Fruit fly (Drosophila melanogaster) whole organism, embryonic: Measurements from ENCODE around the gene Dtg.
A peak's percentile ranks its signal among the peaks of the same experiment; 100 is the strongest.

Experiments
- Asciz ChIP-seq: fragments of 200-800 bp; sonication (Bioruptor generic); optimal IDR thresholded peaks from 2 replicates; lab custom pipeline; 2017; ENCODE audit warnings: missing biosample characterization, mild to moderate bottlenecking, missing genetic modification characterization, missing genetic modification reagents
- CG10366 ChIP-seq: fragments of 200-800 bp; sonication (Bioruptor generic); IDR thresholded peaks from 2 replicates; pipeline ENCODE4 v1.3.6; 2022; ENCODE audit warnings: missing biosample characterization, missing genetic modification characterization
- CG10543 ChIP-seq: fragments of 200-800 bp; sonication (Bioruptor generic); optimal IDR thresholded peaks from 3 replicates; lab custom pipeline; 2017; ENCODE audit warnings: missing biosample characterization, mild to moderate bottlenecking, missing genetic modification characterization, moderate library complexity
- CG10654 ChIP-seq: fragments of 200-800 bp; sonication (Bioruptor generic); optimal IDR thresholded peaks from 2 replicates; lab custom pipeline; 2016; ENCODE audit warnings: missing biosample characterization, missing genetic modification characterization
- CG11723 ChIP-seq: fragments of 200-800 bp; sonication (Bioruptor generic); optimal IDR thresholded peaks from 2 replicates; lab custom pipeline; 2017; ENCODE audit warnings: missing biosample characterization, mild to moderate bottlenecking, missing genetic modification characterization
- CG13894 ChIP-seq: fragments of 200-800 bp; sonication (Bioruptor generic); optimal IDR thresholded peaks from 3 replicates; lab custom pipeline; 2018; ENCODE audit warnings: missing biosample characterization, mild to moderate bottlenecking, missing genetic modification characterization, moderate library complexity
- CG17385 ChIP-seq: fragments of 200-800 bp; sonication (Bioruptor generic); optimal IDR thresholded peaks from 3 replicates; lab custom pipeline; 2018; ENCODE audit warnings: missing biosample characterization, mild to moderate bottlenecking, missing genetic modification characterization
- CG17912 ChIP-seq: fragments of 200-800 bp; sonication (Bioruptor generic); optimal IDR thresholded peaks from 2 replicates; lab custom pipeline; 2018; ENCODE audit warnings: missing biosample characterization, mild to moderate bottlenecking, missing genetic modification characterization
- CG2129 ChIP-seq: fragments of 200-800 bp; sonication (Bioruptor generic); IDR thresholded peaks from 2 replicates; pipeline ENCODE4 v1.3.6; 2022; ENCODE audit warnings: missing biosample characterization, missing genetic modification characterization; ENCODE audit not compliant: partially characterized antibody
- CG33557 ChIP-seq: fragments of 200-800 bp; sonication (Bioruptor generic); optimal IDR thresholded peaks from 2 replicates; lab custom pipeline; 2019; ENCODE audit warnings: missing biosample characterization, mild to moderate bottlenecking, missing genetic modification characterization, moderate library complexity
- CG4328 ChIP-seq: fragments of 200-800 bp; sonication (Bioruptor generic); optimal IDR thresholded peaks from 3 replicates; lab custom pipeline; 2017; ENCODE audit warnings: missing biosample characterization, missing genetic modification reagents, missing genetic modification characterization
- CG4404 ChIP-seq: fragments of 200-800 bp; sonication (Bioruptor generic); IDR thresholded peaks from 2 replicates; pipeline ENCODE4 v1.3.6; 2022; ENCODE audit warnings: missing biosample characterization, missing genetic modification characterization
- CG7963 ChIP-seq: fragments of 200-800 bp; sonication (Bioruptor generic); IDR thresholded peaks from 3 replicates; pipeline ENCODE4 v1.3.6; 2022; ENCODE audit warnings: missing biosample characterization, missing genetic modification characterization; ENCODE audit not compliant: partially characterized antibody
- CG9727 ChIP-seq: fragments of 200-800 bp; sonication (Bioruptor generic); optimal IDR thresholded peaks from 3 replicates; lab custom pipeline; 2017; ENCODE audit warnings: missing biosample characterization, mild to moderate bottlenecking, missing genetic modification characterization
- Dref ChIP-seq: fragments of 200-800 bp; sonication (Bioruptor generic); IDR thresholded peaks from 2 replicates; pipeline ENCODE4 v1.3.6; 2022; ENCODE audit warnings: missing biosample characterization, missing genetic modification characterization
- Ets65A ChIP-seq: fragments of 200-800 bp; sonication (Bioruptor generic); peaks from one replicate; lab custom pipeline; 2016; ENCODE audit warnings: missing biosample characterization, missing genetic modification characterization
- Fer1 ChIP-seq: fragments of 200-800 bp; sonication (Bioruptor generic); optimal IDR thresholded peaks from 2 replicates; lab custom pipeline; 2017; ENCODE audit warnings: missing biosample characterization, mild to moderate bottlenecking, missing genetic modification characterization
- HHEX ChIP-seq: fragments of 200-800 bp; sonication (Bioruptor generic); optimal IDR thresholded peaks from 3 replicates; lab custom pipeline; 2017; ENCODE audit warnings: missing biosample characterization, mild to moderate bottlenecking, missing genetic modification characterization, missing genetic modification reagents
- HLH4C ChIP-seq: fragments of 200-800 bp; sonication (Bioruptor generic); IDR thresholded peaks from 3 replicates; pipeline ENCODE4 v1.3.6; 2022; ENCODE audit warnings: missing biosample characterization, missing genetic modification characterization; ENCODE audit not compliant: partially characterized antibody
- Hr39 ChIP-seq: fragments of >200 bp; optimal IDR thresholded peaks from 2 replicates; lab custom pipeline; 2017
- Jarid2 ChIP-seq: fragments of 200-800 bp; sonication (Bioruptor generic); optimal IDR thresholded peaks from 3 replicates; lab custom pipeline; 2017; ENCODE audit warnings: mild to moderate bottlenecking, missing biosample characterization, missing genetic modification reagents, missing genetic modification characterization
- MESR4 ChIP-seq: fragments of 200-800 bp; sonication (Bioruptor generic); optimal IDR thresholded peaks from 2 replicates; lab custom pipeline; 2018; ENCODE audit warnings: missing biosample characterization, mild to moderate bottlenecking, missing genetic modification characterization, moderate library complexity
- MTF-1 ChIP-seq: fragments of 200-800 bp; sonication (Bioruptor generic); optimal IDR thresholded peaks from 2 replicates; lab custom pipeline; 2018; ENCODE audit warnings: missing biosample characterization, mild to moderate bottlenecking, missing genetic modification characterization, borderline replicate concordance
- Mad ChIP-seq: fragments of 200-800 bp; sonication (Bioruptor generic); optimal IDR thresholded peaks from 2 replicates; lab custom pipeline; 2016; ENCODE audit warnings: missing biosample characterization, missing genetic modification characterization
- Mrtf ChIP-seq: fragments of 200-800 bp; sonication (Bioruptor generic); IDR thresholded peaks from 3 replicates; pipeline ENCODE4 v1.3.6; 2022; ENCODE audit warnings: missing biosample characterization, missing genetic modification characterization
- Neu2 ChIP-seq: fragments of 200-800 bp; sonication (Bioruptor generic); optimal IDR thresholded peaks from 3 replicates; lab custom pipeline; 2016; ENCODE audit warnings: missing biosample characterization, missing genetic modification characterization, borderline replicate concordance
- Optix ChIP-seq: fragments of 200-800 bp; sonication (Bioruptor generic); IDR thresholded peaks from 3 replicates; pipeline ENCODE4 v1.3.6; 2022; ENCODE audit warnings: missing biosample characterization, missing genetic modification characterization
- Stat92E ChIP-seq, 3 experiments: fragments of >200 bp in 2 of 3; fragments of 200-800 bp in 1 of 3; sonication (Bioruptor generic) in 1 of 3; optimal IDR thresholded peaks; 2 replicates each; lab custom pipeline; 2017 to 2019; ENCODE audit warnings: missing biosample characterization in 3 of 3, missing genetic modification characterization in 3 of 3, mild to moderate bottlenecking in 1 of 3, moderate library complexity in 1 of 3
- YL-1 ChIP-seq: fragments of 200-800 bp; sonication (Bioruptor generic); optimal IDR thresholded peaks from 3 replicates; lab custom pipeline; 2017; ENCODE audit warnings: missing biosample characterization, mild to moderate bottlenecking, missing genetic modification characterization
- abd-A ChIP-seq: fragments of 200-800 bp; sonication (Bioruptor generic); optimal IDR thresholded peaks from 3 replicates; lab custom pipeline; 2019; ENCODE audit warnings: missing biosample characterization, mild to moderate bottlenecking, missing genetic modification characterization, moderate library complexity
- ac ChIP-seq: fragments of 200-800 bp; sonication (Bioruptor generic); optimal IDR thresholded peaks from 3 replicates; lab custom pipeline; 2017; ENCODE audit warnings: missing biosample characterization, mild to moderate bottlenecking, missing genetic modification characterization
- ase ChIP-seq: fragments of 200-800 bp; sonication (Bioruptor generic); IDR thresholded peaks from 3 replicates; pipeline ENCODE4 v1.3.6; 2022; ENCODE audit warnings: missing biosample characterization, missing genetic modification characterization
- cg ChIP-seq: fragments of 200-800 bp; sonication (Bioruptor generic); optimal IDR thresholded peaks from 3 replicates; lab custom pipeline; 2019; ENCODE audit warnings: missing biosample characterization, mild to moderate bottlenecking, missing genetic modification characterization, moderate library complexity
- gsb-n ChIP-seq: fragments of 200-800 bp; sonication (Bioruptor generic); optimal IDR thresholded peaks from 3 replicates; lab custom pipeline; 2018; ENCODE audit warnings: missing biosample characterization, mild to moderate bottlenecking, missing genetic modification characterization
- knrl ChIP-seq: fragments of 200-800 bp; sonication (Bioruptor generic); IDR thresholded peaks from 3 replicates; pipeline ENCODE4 v1.3.6; 2022; ENCODE audit warnings: missing biosample characterization, missing genetic modification characterization; ENCODE audit not compliant: partially characterized antibody
- p53 ChIP-seq: fragments of 200-800 bp; sonication (Bioruptor generic); optimal IDR thresholded peaks from 2 replicates; lab custom pipeline; 2016; ENCODE audit warnings: missing biosample characterization, missing genetic modification characterization
- ro ChIP-seq: fragments of 200-800 bp; sonication (Bioruptor generic); IDR thresholded peaks from 2 replicates; pipeline ENCODE4 v1.3.6; 2022; ENCODE audit warnings: missing biosample characterization, missing genetic modification characterization
- salm ChIP-seq: fragments of 200-800 bp; sonication (Bioruptor generic); optimal IDR thresholded peaks from 2 replicates; lab custom pipeline; 2018; ENCODE audit warnings: missing biosample characterization, mild to moderate bottlenecking, missing genetic modification characterization
- so ChIP-seq: fragments of 200-800 bp; sonication (Bioruptor generic); IDR thresholded peaks from 3 replicates; pipeline ENCODE4 v1.3.6; 2022; ENCODE audit warnings: missing biosample characterization, missing genetic modification characterization
- tll ChIP-seq, 2 experiments: fragments of 200-800 bp in 1 of 2; fragments of >200 bp in 1 of 2; sonication (Bioruptor generic) in 1 of 2; optimal IDR thresholded peaks; 2 replicates each; lab custom pipeline; 2017 to 2019; ENCODE audit warnings: missing biosample characterization in 2 of 2, missing genetic modification characterization in 2 of 2, mild to moderate bottlenecking in 1 of 2, moderate library complexity in 1 of 2
- trem ChIP-seq: fragments of 200-800 bp; optimal IDR thresholded peaks from 3 replicates; lab custom pipeline; 2019; ENCODE audit warnings: missing biosample characterization, mild to moderate bottlenecking, missing genetic modification characterization, moderate library complexity
- twi ChIP-seq: fragments of 200-800 bp; optimal IDR thresholded peaks from 2 replicates; lab custom pipeline; 2019; ENCODE audit warnings: missing biosample characterization, mild to moderate bottlenecking, missing genetic modification characterization, moderate library complexity
- wek ChIP-seq: fragments of 200-800 bp; sonication (Bioruptor generic); optimal IDR thresholded peaks from 3 replicates; lab custom pipeline; 2018; ENCODE audit warnings: missing biosample characterization, mild to moderate bottlenecking, missing genetic modification characterization, moderate library complexity
- z ChIP-seq: fragments of 200-800 bp; sonication (Bioruptor generic); IDR thresholded peaks from 3 replicates; pipeline ENCODE4 v1.3.6; 2022; ENCODE audit warnings: missing biosample characterization, missing genetic modification characterization

The Dtg gene

dm6 chr3R:12647954-12648353 lies at the start of gene Dtg (continued):
- TF ChIP-seq ase (GFP tag; lab: Robert Waterston, UW): no peak
- TF ChIP-seq MESR4 (GFP tag; lab: Kevin White, UChicago): no peak
- TF ChIP-seq CG10654 (GFP tag; lab: Kevin White, UChicago): no peak
- TF ChIP-seq tll (GFP tag; optimal IDR thresholded peaks at IDR 0.05; lab: Kevin White, UChicago): peak in 1 of 2 experiments; percentile 93
- no peak for TF ChIP-seq CG13894 (tag; lab: Kevin White, UChicago)
- no peak for TF ChIP-seq salm (tag; lab: Kevin White, UChicago)
- TF ChIP-seq CG9727: peak; percentile 0
- no peak for TF ChIP-seq Mrtf (GFP tag; lab: Robert Waterston, UW)
- TF ChIP-seq p53 (GFP tag; lab: Kevin White, UChicago): no peak
- no peak for TF ChIP-seq CG10543 (GFP tag; lab: Kevin White, UChicago)
- TF ChIP-seq Mad (GFP tag; lab: Kevin White, UChicago): no peak
- peak; percentile 68 for TF ChIP-seq cg (GFP tag; lab: Kevin White, UChicago)
- TF ChIP-seq Jarid2 (GFP tag; lab: Kevin White, UChicago): peak; percentile 72
- TF ChIP-seq twi (tag; lab: Kevin White, UChicago): peak; percentile 70
- TF ChIP-seq HHEX (GFP tag; lab: Kevin White, UChicago): no peak
- TF ChIP-seq Optix (GFP tag; lab: Robert Waterston, UW): no peak
- peak; percentile 97 for TF ChIP-seq ac (GFP tag; lab: Kevin White, UChicago)
- TF ChIP-seq CG2129 (GFP tag; lab: Robert Waterston, UW): no peak
- no peak for TF ChIP-seq CG17385 (GFP tag; lab: Kevin White, UChicago)
- TF ChIP-seq MTF-1: peak; percentile 31
- no peak for TF ChIP-seq Asciz (GFP tag; lab: Kevin White, UChicago)
- TF ChIP-seq Fer1 (GFP tag; lab: Kevin White, UChicago): no peak
- no peak for TF ChIP-seq gsb-n (tag; lab: Kevin White, UChicago)
- TF ChIP-seq Dref: no peak

- TF ChIP-seq YL-1 (GFP tag; lab: Kevin White, UChicago) (no peak), knrl (GFP tag; lab: Robert Waterston, UW) (no peak), z (GFP tag; lab: Robert Waterston, UW) (peak; percentile 97), abd-A (tag; lab: Kevin White, UChicago) (peak; percentile 1)
Measured at dm6 chr3R:12611973-12612372, 35.9 kb upstream of the Dtg start.

dm6 chr3R:12615553-12615952 lies 32.3 kb upstream of the Dtg start:
- TF ChIP-seq wek (GFP tag; lab: Kevin White, UChicago) (no peak), knrl (GFP tag; lab: Robert Waterston, UW) (no peak), ro (GFP tag; lab: Robert Waterston, UW) (no peak), trem (tag; lab: Kevin White, UChicago) (no peak), HLH4C (GFP tag; lab: Robert Waterston, UW) (no peak), Ets65A (GFP tag; lab: Kevin White, UChicago) (peak; percentile 91), CG11723 (GFP tag; lab: Kevin White, UChicago) (no peak), Neu2 (GFP tag; lab: Kevin White, UChicago) (no peak)

- peak; percentile 39 for TF ChIP-seq Hr39 (lab: Kevin White, UChicago)
- TF ChIP-seq knrl (GFP tag; lab: Robert Waterston, UW): no peak
- 0 out of 3 replicates have a peak, but pooled peaks have one; percentile 18 for TF ChIP-seq so
- TF ChIP-seq CG17912 (GFP tag; lab: Kevin White, UChicago): no peak
- TF ChIP-seq CG7963 (GFP tag; lab: Robert Waterston, UW): no peak
- TF ChIP-seq CG10366 (GFP tag; lab: Robert Waterston, UW): no peak
- no peak for TF ChIP-seq CG4404
- TF ChIP-seq CG33557 (GFP tag; lab: Kevin White, UChicago): no peak
- TF ChIP-seq Stat92E (GFP tag; optimal IDR thresholded peaks at IDR 0.05; lab: Kevin White, UChicago): no peak
- no peak for TF ChIP-seq CG4328 (GFP tag; lab: Kevin White, UChicago)
Measured at dm6 chr3R:12622778-12623177, 25.1 kb upstream of the Dtg start.
